Worm (Caenorhabditis elegans) whole organism, late embryonic: ENCODE results near the gene T24C4.10.

Experiments
- T23F11.4 ChIP-seq: fragments of 200-800 bp; sonication (Bioruptor generic); optimal IDR thresholded peaks from 2 replicates; lab custom pipeline; 2018; ENCODE audit warnings: mild to moderate bottlenecking, missing genetic modification characterization, missing compliant biosample characterization
- fkh-6 ChIP-seq: sonication (generic microtip); optimal IDR thresholded peaks from 2 replicates; lab custom pipeline; 2016; ENCODE audit warnings: missing genetic modification characterization, missing compliant biosample characterization
- hlh-15 ChIP-seq: sonication (generic microtip); optimal IDR thresholded peaks from 2 replicates; lab custom pipeline; 2016; ENCODE audit warnings: missing genetic modification characterization, missing compliant biosample characterization
- lin-11 ChIP-seq: fragments of 200-800 bp; sonication (Bioruptor generic); optimal IDR thresholded peaks from 2 replicates; lab custom pipeline; 2018; ENCODE audit warnings: mild to moderate bottlenecking, missing genetic modification characterization, missing compliant biosample characterization
- madf-2 ChIP-seq: sonication (generic microtip); optimal IDR thresholded peaks from 2 replicates; lab custom pipeline; 2017; ENCODE audit warnings: missing genetic modification characterization, missing compliant biosample characterization
- pat-9 ChIP-seq: fragments of 200-800 bp; sonication (Bioruptor generic); optimal IDR thresholded peaks from 2 replicates; lab custom pipeline; 2018; ENCODE audit warnings: mild to moderate bottlenecking, missing genetic modification characterization, moderate library complexity, missing compliant biosample characterization
- pha-4 ChIP-seq: fragments of 150-350 bp; optimal IDR thresholded peaks from 2 replicates; lab custom pipeline; 2018; ENCODE audit warnings: missing biosample characterization, missing genetic modification reagents, missing genetic modification characterization
- syd-9 ChIP-seq: sonication (generic microtip); optimal IDR thresholded peaks from 2 replicates; lab custom pipeline; 2016; ENCODE audit warnings: mild to moderate bottlenecking, missing genetic modification characterization, moderate library complexity, missing compliant biosample characterization

ce11 chrIII:900134-900533 is 9.1 kb upstream of the T24C4.10 start:
- TF ChIP-seq pha-4: no peak
- no peak for TF ChIP-seq madf-2
- no peak for TF ChIP-seq hlh-15 (tag; lab: Kevin White, UChicago)
- TF ChIP-seq lin-11: no peak
- TF ChIP-seq syd-9: no peak
- no peak for TF ChIP-seq fkh-6
- TF ChIP-seq T23F11.4 (GFP tag; lab: Kevin White, UChicago): no peak
- no peak for TF ChIP-seq pat-9 (tag; lab: Kevin White, UChicago)
